Fruit fly (Drosophila melanogaster): ENCODE results near the gene dpr16.

The dpr16 gene

dm6 chr3R:5106917-5107316 lies 43.8 kb upstream of the dpr16 start (continued):
- TF ChIP-seq CG10321 (GFP tag; IDR thresholded peaks at IDR 0.05) (no peak), Fer1 (GFP tag; optimal IDR thresholded peaks at IDR 0.05) (peak; percentile 27), CG31365 (tag; optimal IDR thresholded peaks at IDR 0.05) (no peak), sima (GFP tag; optimal IDR thresholded peaks at IDR 0.05) (no peak), tx (GFP tag; optimal IDR thresholded peaks at IDR 0.05) (no peak), usp (GFP tag; optimal IDR thresholded peaks at IDR 0.05) (no peak), kni (GFP tag; optimal IDR thresholded peaks at IDR 0.05) (no peak), repo (GFP tag; optimal IDR thresholded peaks at IDR 0.05) (no peak), sc (optimal IDR thresholded peaks at IDR 0.05) (no peak), sc (GFP tag; optimal IDR thresholded peaks at IDR 0.05) (no peak), CG18262 (tag; optimal IDR thresholded peaks at IDR 0.05) (no peak), grau (tag; optimal IDR thresholded peaks at IDR 0.05) (no peak), zfh1 (GFP tag; IDR thresholded peaks at IDR 0.05) (peak; percentile 36; the same call in 1 of the 3 replicates), CG33213 (GFP tag; optimal IDR thresholded peaks at IDR 0.05) (no peak), Ravus (GFP tag; IDR thresholded peaks at IDR 0.05) (no peak), eyg (GFP tag; optimal IDR thresholded peaks at IDR 0.05) (no peak), CG12236 (GFP tag; optimal IDR thresholded peaks at IDR 0.05) (peak; percentile 14), Hr3 (GFP tag; optimal IDR thresholded peaks at IDR 0.05) (no peak), CG15479 (GFP tag; optimal IDR thresholded peaks at IDR 0.05) (peak; percentile 56), tin (GFP tag; optimal IDR thresholded peaks at IDR 0.05) (no peak), cg (GFP tag; optimal IDR thresholded peaks at IDR 0.05) (peak; percentile 43), bab2 (GFP tag; optimal IDR thresholded peaks at IDR 0.05) (no peak), az2 (GFP tag; optimal IDR thresholded peaks at IDR 0.05) (no peak), danr (GFP tag; IDR thresholded peaks at IDR 0.05) (no peak), CG12769 (tag; optimal IDR thresholded peaks at IDR 0.05) (peak; percentile 49), bcd (GFP tag; optimal IDR thresholded peaks at IDR 0.05) (no peak), sna (GFP tag; IDR thresholded peaks at IDR 0.05; ENCODE audit: partially characterized antibody) (no peak), CG12744 (GFP tag; optimal IDR thresholded peaks at IDR 0.05) (no peak), Usf (GFP tag; optimal IDR thresholded peaks at IDR 0.05) (no peak), run (tag; optimal IDR thresholded peaks at IDR 0.05) (no peak), gce (GFP tag; IDR thresholded peaks at IDR 0.05) (no peak), CG11456 (GFP tag; IDR thresholded peaks at IDR 0.05) (no peak), CG4282 (GFP tag; optimal IDR thresholded peaks at IDR 0.05) (no peak), H15 (GFP tag; IDR thresholded peaks at IDR 0.05) (no peak), CG8944 (GFP tag; optimal IDR thresholded peaks at IDR 0.05) (no peak), B-H2 (GFP tag; optimal IDR thresholded peaks at IDR 0.05) (no peak), Dp (GFP tag; optimal IDR thresholded peaks at IDR 0.05) (no peak), Hmx (GFP tag; optimal IDR thresholded peaks at IDR 0.05) (no peak), Meics (GFP tag; optimal IDR thresholded peaks at IDR 0.05) (peak; percentile 7), CG4820 (GFP tag; optimal IDR thresholded peaks at IDR 0.05) (no peak), Adf1 (GFP tag; IDR thresholded peaks at IDR 0.05) (no peak), Xbp1 (GFP tag; optimal IDR thresholded peaks at IDR 0.05) (no peak), ems (GFP tag; optimal IDR thresholded peaks at IDR 0.05) (no peak), en (GFP tag; optimal IDR thresholded peaks at IDR 0.05) (no peak), esg (GFP tag; conservative IDR thresholded peaks at IDR 0.05) (no peak), gem (tag; optimal IDR thresholded peaks at IDR 0.05) (peak; percentile 13), Dref (GFP tag; IDR thresholded peaks at IDR 0.05) (no peak), CG30431 (GFP tag; optimal IDR thresholded peaks at IDR 0.05) (no peak), CG1602 (GFP tag; optimal IDR thresholded peaks at IDR 0.05) (no peak), nau (GFP tag; optimal IDR thresholded peaks at IDR 0.05) (peak; percentile 45), grn (GFP tag; optimal IDR thresholded peaks at IDR 0.05) (peak; percentile 6), seq (GFP tag; IDR thresholded peaks at IDR 0.05) (no peak), CG7745 (tag; optimal IDR thresholded peaks at IDR 0.05) (no peak), Nf-YC (tag; optimal IDR thresholded peaks at IDR 0.05) (no peak)

Data from whole organism, embryonic.